Worm (Caenorhabditis elegans) whole organism, L1 larva: ENCODE data around the gene Y5H2A.1.

Experiments used
- C04F5.9 ChIP-seq: sonication (generic microtip); optimal IDR thresholded peaks from 2 replicates; lab custom pipeline; 2016; ENCODE audit warnings: missing genetic modification characterization, missing compliant biosample characterization
- Y116A8C.19 ChIP-seq: sonication (generic microtip); optimal IDR thresholded peaks from 2 replicates; lab custom pipeline; 2016; ENCODE audit warnings: missing compliant biosample characterization, missing genetic modification characterization, borderline replicate concordance
- aly-2 ChIP-seq: fragments of 150-350 bp; optimal IDR thresholded peaks from 2 replicates; lab custom pipeline; 2014; ENCODE audit warnings: missing biosample characterization, missing genetic modification characterization
- ama-1 ChIP-seq: fragments of 150-350 bp; optimal IDR thresholded peaks from 2 replicates; lab custom pipeline; 2014
- ces-1 ChIP-seq: fragments of 150-350 bp; optimal IDR thresholded peaks from 2 replicates; lab custom pipeline; 2014; ENCODE audit warnings: missing biosample characterization, missing genetic modification reagents, missing genetic modification characterization
- lin-39 ChIP-seq: fragments of 150-350 bp; optimal IDR thresholded peaks from 2 replicates; lab custom pipeline; 2014; ENCODE audit warnings: missing biosample characterization, missing genetic modification reagents, missing genetic modification characterization
- nhr-12 ChIP-seq: sonication (generic microtip); optimal IDR thresholded peaks from 2 replicates; lab custom pipeline; 2017; ENCODE audit warnings: missing biosample characterization, missing genetic modification characterization
- nhr-237 ChIP-seq: fragments of 150-350 bp; optimal IDR thresholded peaks from 2 replicates; lab custom pipeline; 2014; ENCODE audit warnings: missing biosample characterization, missing genetic modification characterization
- nhr-28 ChIP-seq: fragments of 150-350 bp; optimal IDR thresholded peaks from 2 replicates; lab custom pipeline; 2014; ENCODE audit warnings: missing biosample characterization, missing genetic modification characterization
- nhr-85 ChIP-seq: sonication (generic microtip); peaks from one replicate; lab custom pipeline; 2016; ENCODE audit warnings: missing genetic modification characterization, inconsistent platforms, missing compliant biosample characterization
- pag-3 ChIP-seq: sonication (generic microtip); optimal IDR thresholded peaks from 2 replicates; lab custom pipeline; 2017; ENCODE audit warnings: missing genetic modification characterization, mild to moderate bottlenecking, missing compliant biosample characterization, antibody characterized with exemption, borderline replicate concordance; ENCODE audit not compliant: insufficient read depth

ce11 chrV:2303775-2304174, 32.1 kb upstream of the Y5H2A.1 start, which contains the start of gene irld-15:
- TF ChIP-seq nhr-28 (tag; lab: Kevin White, UChicago) (no peak), nhr-85 (tag; lab: Kevin White, UChicago) (no peak), nhr-237 (tag; lab: Kevin White, UChicago) (no peak), aly-2 (no peak), lin-39 (tag; lab: Kevin White, UChicago) (no peak), C04F5.9 (tag; lab: Kevin White, UChicago) (no peak), Y116A8C.19 (tag; lab: Kevin White, UChicago) (no peak), nhr-12 (tag; lab: Kevin White, UChicago) (no peak), ama-1 (lab: Kevin White, UChicago) (no peak), ces-1 (GFP tag; lab: Kevin White, UChicago) (no peak), pag-3 (tag; lab: Kevin White, UChicago) (no peak)
